Fruit fly (Drosophila melanogaster) whole organism, embryonic: Measurements from ENCODE around the gene CG31636.

Source experiments
- Atf3 ChIP-seq: fragments of 200-800 bp; sonication (Bioruptor generic); optimal IDR thresholded peaks from 3 replicates; lab custom pipeline; 2016; ENCODE audit warnings: missing biosample characterization, missing genetic modification characterization
- CG10274 ChIP-seq: fragments of 200-800 bp; sonication (Bioruptor generic); optimal IDR thresholded peaks from 3 replicates; lab custom pipeline; 2017; ENCODE audit warnings: missing biosample characterization, mild to moderate bottlenecking, missing genetic modification characterization
- CG11085 ChIP-seq: fragments of 200-800 bp; sonication (Bioruptor generic); IDR thresholded peaks from 2 replicates; pipeline ENCODE4 v1.3.6; 2022; ENCODE audit warnings: missing biosample characterization, missing genetic modification characterization
- CG12744 ChIP-seq: fragments of 200-800 bp; sonication (Bioruptor generic); optimal IDR thresholded peaks from 2 replicates; lab custom pipeline; 2016; ENCODE audit warnings: missing biosample characterization, missing genetic modification characterization
- CG12769 ChIP-seq: fragments of 200-800 bp; sonication (Bioruptor generic); optimal IDR thresholded peaks from 2 replicates; lab custom pipeline; 2019; ENCODE audit warnings: missing biosample characterization, mild to moderate bottlenecking, missing genetic modification characterization, moderate library complexity
- CG13296 ChIP-seq: fragments of 200-800 bp; sonication (Bioruptor generic); optimal IDR thresholded peaks from 3 replicates; lab custom pipeline; 2018; ENCODE audit warnings: missing biosample characterization, mild to moderate bottlenecking, missing genetic modification characterization
- CG14014 ChIP-seq: fragments of 200-800 bp; sonication (Bioruptor generic); IDR thresholded peaks from 2 replicates; pipeline ENCODE4 v1.3.6; 2022; ENCODE audit warnings: missing biosample characterization, missing genetic modification characterization
- CG1529 ChIP-seq: fragments of 200-800 bp; sonication (Bioruptor generic); optimal IDR thresholded peaks from 3 replicates; lab custom pipeline; 2018; ENCODE audit warnings: missing biosample characterization, missing genetic modification characterization
- CG15514 ChIP-seq: fragments of 200-800 bp; sonication (Bioruptor generic); optimal IDR thresholded peaks from 3 replicates; lab custom pipeline; 2017; ENCODE audit warnings: missing biosample characterization, missing genetic modification characterization, mild to moderate bottlenecking, moderate library complexity, missing genetic modification reagents
- CG17186 ChIP-seq: fragments of 200-800 bp; sonication (Bioruptor generic); optimal IDR thresholded peaks from 3 replicates; lab custom pipeline; 2017; ENCODE audit warnings: missing biosample characterization, missing genetic modification reagents, missing genetic modification characterization
- CG17802 ChIP-seq: fragments of 200-800 bp; sonication (Bioruptor generic); optimal IDR thresholded peaks from 2 replicates; lab custom pipeline; 2018; ENCODE audit warnings: missing biosample characterization, mild to moderate bottlenecking, missing genetic modification characterization, moderate library complexity
- CG2199 ChIP-seq: fragments of 200-800 bp; sonication (Bioruptor generic); IDR thresholded peaks from 3 replicates; pipeline ENCODE4 v1.3.6; 2022; ENCODE audit warnings: missing biosample characterization, missing genetic modification characterization
- CG3065 ChIP-seq: fragments of 200-800 bp; sonication (Bioruptor generic); optimal IDR thresholded peaks from 2 replicates; lab custom pipeline; 2016; ENCODE audit warnings: missing biosample characterization, missing genetic modification characterization
- CG33557 ChIP-seq: fragments of 200-800 bp; sonication (Bioruptor generic); optimal IDR thresholded peaks from 2 replicates; lab custom pipeline; 2019; ENCODE audit warnings: missing biosample characterization, mild to moderate bottlenecking, missing genetic modification characterization, moderate library complexity
- CG34422 ChIP-seq: fragments of 200-800 bp; sonication (Bioruptor generic); IDR thresholded peaks from 3 replicates; pipeline ENCODE4 v1.3.6; 2022; ENCODE audit warnings: missing biosample characterization, missing genetic modification characterization
- CG3726 ChIP-seq: fragments of 200-800 bp; sonication (Bioruptor generic); IDR thresholded peaks from 3 replicates; pipeline ENCODE4, ENCODE4 v1.3.6; 2022; ENCODE audit warnings: missing biosample characterization, missing genetic modification characterization
- CG4282 ChIP-seq: fragments of 200-800 bp; sonication (Bioruptor generic); optimal IDR thresholded peaks from 2 replicates; lab custom pipeline; 2016; ENCODE audit warnings: missing biosample characterization, missing genetic modification characterization
- CG4617 ChIP-seq: fragments of 200-800 bp; sonication (Bioruptor generic); optimal IDR thresholded peaks from 3 replicates; lab custom pipeline; 2016; ENCODE audit warnings: missing biosample characterization, missing genetic modification characterization, borderline replicate concordance
- CG7839 ChIP-seq: fragments of 200-800 bp; sonication (Bioruptor generic); optimal IDR thresholded peaks from 3 replicates; lab custom pipeline; 2018; ENCODE audit warnings: missing biosample characterization, mild to moderate bottlenecking, missing genetic modification characterization, moderate library complexity
- Dbx ChIP-seq: fragments of 200-800 bp; sonication (Bioruptor generic); IDR thresholded peaks from 3 replicates; pipeline ENCODE4 v1.3.6; 2022; ENCODE audit warnings: missing biosample characterization, missing genetic modification characterization
- Doc2 ChIP-seq: fragments of 200-800 bp; sonication (Bioruptor generic); IDR thresholded peaks from 2 replicates; pipeline ENCODE4 v1.3.6; 2022; ENCODE audit warnings: missing biosample characterization, missing genetic modification characterization
- Dp ChIP-seq: fragments of 200-800 bp; sonication (Bioruptor generic); optimal IDR thresholded peaks from 2 replicates; lab custom pipeline; 2018; ENCODE audit warnings: missing biosample characterization, mild to moderate bottlenecking, missing genetic modification characterization, moderate library complexity
- Ets97D ChIP-seq: fragments of 200-800 bp; sonication (Bioruptor generic); optimal IDR thresholded peaks from 3 replicates; lab custom pipeline; 2016; ENCODE audit warnings: missing biosample characterization, missing genetic modification characterization
- HmgZ ChIP-seq: fragments of 200-800 bp; sonication (Bioruptor generic); optimal IDR thresholded peaks from 2 replicates; lab custom pipeline; 2018; ENCODE audit warnings: missing biosample characterization, mild to moderate bottlenecking, missing genetic modification characterization
- Hmx ChIP-seq: fragments of 200-800 bp; sonication (Bioruptor generic); optimal IDR thresholded peaks from 2 replicates; lab custom pipeline; 2016; ENCODE audit warnings: missing biosample characterization, missing genetic modification characterization
- Hsf ChIP-seq: fragments of 200-800 bp; sonication (Bioruptor generic); optimal IDR thresholded peaks from 3 replicates; lab custom pipeline; 2016; ENCODE audit warnings: missing biosample characterization, missing genetic modification characterization
- Mrtf ChIP-seq: fragments of 200-800 bp; sonication (Bioruptor generic); IDR thresholded peaks from 3 replicates; pipeline ENCODE4 v1.3.6; 2022; ENCODE audit warnings: missing biosample characterization, missing genetic modification characterization
- Nf-YC ChIP-seq: fragments of 200-800 bp; optimal IDR thresholded peaks from 3 replicates; lab custom pipeline; 2019; ENCODE audit warnings: missing biosample characterization, mild to moderate bottlenecking, missing genetic modification characterization, moderate library complexity
- Optix ChIP-seq: fragments of 200-800 bp; sonication (Bioruptor generic); IDR thresholded peaks from 3 replicates; pipeline ENCODE4 v1.3.6; 2022; ENCODE audit warnings: missing biosample characterization, missing genetic modification characterization
- PHDP ChIP-seq: fragments of 200-800 bp; sonication (Bioruptor generic); optimal IDR thresholded peaks from 3 replicates; lab custom pipeline; 2018; ENCODE audit warnings: missing biosample characterization, mild to moderate bottlenecking, missing genetic modification characterization, moderate library complexity
- Spps ChIP-seq: fragments of 200-800 bp; sonication (Bioruptor generic); optimal IDR thresholded peaks from 2 replicates; lab custom pipeline; 2018; ENCODE audit warnings: missing biosample characterization, mild to moderate bottlenecking, missing genetic modification characterization
- Ssrp ChIP-seq: fragments of 200-800 bp; sonication (Bioruptor generic); optimal IDR thresholded peaks from 2 replicates; lab custom pipeline; 2018; ENCODE audit warnings: missing biosample characterization, mild to moderate bottlenecking, missing genetic modification characterization, moderate library complexity
- Tbp ChIP-seq: fragments of >200 bp; optimal IDR thresholded peaks from 2 replicates; lab custom pipeline; 2018; ENCODE audit warnings: missing biosample characterization, missing genetic modification characterization
- az2 ChIP-seq: fragments of 200-800 bp; sonication (Bioruptor generic); optimal IDR thresholded peaks from 3 replicates; lab custom pipeline; 2016; ENCODE audit warnings: missing biosample characterization, missing genetic modification characterization
- br ChIP-seq: fragments of >200 bp; optimal IDR thresholded peaks from 2 replicates; lab custom pipeline; 2017
- cas ChIP-seq: fragments of 200-800 bp; sonication (Bioruptor generic); IDR thresholded peaks from 2 replicates; pipeline ENCODE4 v1.3.6; 2022; ENCODE audit warnings: missing biosample characterization, missing genetic modification characterization
- cwo ChIP-seq: fragments of 200-800 bp; sonication (Bioruptor generic); optimal IDR thresholded peaks from 3 replicates; lab custom pipeline; 2017; ENCODE audit warnings: missing biosample characterization, missing genetic modification characterization, mild to moderate bottlenecking, moderate library complexity, missing genetic modification reagents
- dpn ChIP-seq, 2 experiments: fragments of 200-800 bp; sonication (Bioruptor generic); optimal IDR thresholded peaks; 3 replicates each; lab custom pipeline; 2016; ENCODE audit warnings: missing biosample characterization in 2 of 2, missing genetic modification characterization in 2 of 2
- ems ChIP-seq: fragments of 200-800 bp; sonication (Bioruptor generic); optimal IDR thresholded peaks from 3 replicates; lab custom pipeline; 2016; ENCODE audit warnings: missing biosample characterization, missing genetic modification characterization
- exex ChIP-seq: fragments of 200-800 bp; sonication (Bioruptor generic); optimal IDR thresholded peaks from 4 replicates; lab custom pipeline; 2018; ENCODE audit warnings: missing biosample characterization, mild to moderate bottlenecking, missing genetic modification characterization, moderate library complexity
- jigr1 ChIP-seq: fragments of 200-800 bp; sonication (Bioruptor generic); IDR thresholded peaks from 3 replicates; pipeline ENCODE4 v1.3.6; 2022; ENCODE audit warnings: missing biosample characterization, missing genetic modification characterization
- jing ChIP-seq: fragments of 200-800 bp; sonication (Bioruptor generic); optimal IDR thresholded peaks from 2 replicates; lab custom pipeline; 2018; ENCODE audit warnings: missing biosample characterization, mild to moderate bottlenecking, missing genetic modification characterization
- kah ChIP-seq: fragments of 200-800 bp; sonication (Bioruptor generic); optimal IDR thresholded peaks from 2 replicates; lab custom pipeline; 2018; ENCODE audit warnings: missing biosample characterization, mild to moderate bottlenecking, missing genetic modification characterization
- ken ChIP-seq: fragments of 200-800 bp; sonication (Bioruptor generic); IDR thresholded peaks from 3 replicates; pipeline ENCODE4 v1.3.6; 2022; ENCODE audit warnings: missing biosample characterization, missing genetic modification characterization
- kni ChIP-seq: fragments of 200-800 bp; sonication (Bioruptor generic); optimal IDR thresholded peaks from 3 replicates; lab custom pipeline; 2017; ENCODE audit warnings: mild to moderate bottlenecking, missing biosample characterization, missing genetic modification reagents, missing genetic modification characterization
- mld ChIP-seq: fragments of 200-800 bp; sonication (Bioruptor generic); IDR thresholded peaks from 3 replicates; pipeline ENCODE4 v1.3.6; 2022; ENCODE audit warnings: missing biosample characterization, missing genetic modification characterization; ENCODE audit not compliant: partially characterized antibody
- org-1 ChIP-seq: fragments of 200-800 bp; sonication (Bioruptor generic); optimal IDR thresholded peaks from 2 replicates; lab custom pipeline; 2017; ENCODE audit warnings: missing biosample characterization, missing genetic modification characterization
- rib ChIP-seq: fragments of 200-800 bp; sonication (Bioruptor generic); IDR thresholded peaks from 2 replicates; pipeline ENCODE4 v1.3.6; 2022; ENCODE audit warnings: missing biosample characterization, missing genetic modification characterization
- run ChIP-seq: fragments of 200-800 bp; sonication (Bioruptor generic); optimal IDR thresholded peaks from 3 replicates; lab custom pipeline; 2018; ENCODE audit warnings: missing biosample characterization, mild to moderate bottlenecking, missing genetic modification characterization
- shn ChIP-seq: fragments of 200-800 bp; sonication (Bioruptor generic); optimal IDR thresholded peaks from 3 replicates; lab custom pipeline; 2016; ENCODE audit warnings: missing biosample characterization, missing genetic modification characterization
- vvl ChIP-seq: fragments of 200-800 bp; sonication (Bioruptor generic); IDR thresholded peaks from 2 replicates; pipeline ENCODE4 v1.3.6; 2022; ENCODE audit warnings: missing biosample characterization, missing genetic modification characterization
- zfh2 ChIP-seq: fragments of 200-800 bp; sonication (Bioruptor generic); optimal IDR thresholded peaks from 2 replicates; lab custom pipeline; 2016; ENCODE audit warnings: missing biosample characterization, missing genetic modification characterization

CG31636 gene

DNA sequence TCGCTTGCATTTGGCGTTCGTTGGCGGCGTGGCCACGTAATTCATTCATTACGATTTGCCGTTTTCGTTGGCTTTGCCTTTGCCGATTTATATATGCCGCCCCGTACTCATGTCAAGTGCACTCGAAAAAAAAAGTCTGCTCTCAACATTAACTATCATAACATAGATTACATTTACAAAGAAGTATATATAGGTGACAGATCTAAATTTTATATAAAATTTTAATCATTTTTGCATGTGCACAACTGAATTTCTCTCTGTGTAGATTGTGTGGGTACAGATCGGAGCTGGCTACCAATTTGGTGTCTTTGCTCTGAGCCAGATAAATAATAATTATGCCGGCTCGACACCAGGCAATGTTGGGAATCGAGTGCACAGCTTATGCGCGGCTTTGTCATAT, 40.4 kb upstream of the CG31636 start (continued):
- peak; percentile 27 for TF ChIP-seq Hsf (GFP tag; lab: Kevin White, UChicago)
- no peak for TF ChIP-seq Tbp (GFP tag; lab: Kevin White, UChicago)
- TF ChIP-seq CG3726 = no peak
- no peak for TF ChIP-seq cas
- TF ChIP-seq Spps (tag; lab: Kevin White, UChicago) = no peak
- TF ChIP-seq vvl (GFP tag; lab: Robert Waterston, UW) = peak; percentile 81
- no peak for TF ChIP-seq CG15514 (GFP tag; lab: Kevin White, UChicago)
- TF ChIP-seq ken (GFP tag; lab: Robert Waterston, UW) = peak; percentile 33; the same call in 1 of the 3 replicates
- no peak for TF ChIP-seq CG3065 (GFP tag; lab: Kevin White, UChicago)
- no peak for TF ChIP-seq CG1529 (GFP tag; lab: Kevin White, UChicago)
- no peak for TF ChIP-seq Dbx
- TF ChIP-seq Hmx (GFP tag; lab: Kevin White, UChicago) = no peak
- TF ChIP-seq CG17802 (tag; lab: Kevin White, UChicago) = no peak
- no peak for TF ChIP-seq Nf-YC
- peak; percentile 75; the same call in 1 of the 3 replicates for TF ChIP-seq CG34422 (GFP tag; lab: Robert Waterston, UW)
- TF ChIP-seq HmgZ (tag; lab: Kevin White, UChicago) = no peak
- no peak for TF ChIP-seq CG2199 (GFP tag; lab: Robert Waterston, UW)
- TF ChIP-seq jigr1 (GFP tag; lab: Robert Waterston, UW) = peak; percentile 32; the same call in 1 of the 3 replicates
- no peak for TF ChIP-seq mld
- TF ChIP-seq CG4282 (GFP tag; lab: Kevin White, UChicago) = no peak
- TF ChIP-seq CG7839 (tag; lab: Kevin White, UChicago) = peak; percentile 58
- TF ChIP-seq kni (GFP tag; lab: Kevin White, UChicago) = no peak
- TF ChIP-seq shn = no peak
- no peak for TF ChIP-seq Doc2
- TF ChIP-seq jing (GFP tag; lab: Kevin White, UChicago) = peak; percentile 3
- TF ChIP-seq rib (GFP tag; lab: Robert Waterston, UW) = no peak
- no peak for TF ChIP-seq cwo (GFP tag; lab: Kevin White, UChicago)
- no peak for TF ChIP-seq Dp (GFP tag; lab: Kevin White, UChicago)
- TF ChIP-seq Ets97D (GFP tag; lab: Kevin White, UChicago) = no peak
- TF ChIP-seq CG4617 (GFP tag; lab: Kevin White, UChicago) = no peak
- peak; percentile 38 for TF ChIP-seq az2 (GFP tag; lab: Kevin White, UChicago)
- peak; percentile 6 for TF ChIP-seq Atf3 (GFP tag; lab: Kevin White, UChicago)
- TF ChIP-seq exex = no peak
- TF ChIP-seq Optix (GFP tag; lab: Robert Waterston, UW) = no peak
- TF ChIP-seq br (lab: Kevin White, UChicago) = no peak
- peak; percentile 62; the same call in 1 of the 3 replicates for TF ChIP-seq Mrtf (GFP tag; lab: Robert Waterston, UW)
- no peak for TF ChIP-seq CG33557 (GFP tag; lab: Kevin White, UChicago)
- no peak for TF ChIP-seq kah (GFP tag; lab: Kevin White, UChicago)
- TF ChIP-seq zfh2 (GFP tag; lab: Kevin White, UChicago) = peak; percentile 1
- TF ChIP-seq PHDP (tag; lab: Kevin White, UChicago) = peak; percentile 29
- TF ChIP-seq CG10274 = no peak
- peak; percentile 58 for TF ChIP-seq CG12769 (tag; lab: Kevin White, UChicago)
- TF ChIP-seq Ssrp = peak; percentile 42
- TF ChIP-seq CG12744 = no peak
- TF ChIP-seq org-1 (GFP tag; lab: Kevin White, UChicago) = no peak
- TF ChIP-seq CG13296 (GFP tag; lab: Kevin White, UChicago) = no peak
- peak in 1 of 2 experiments; percentile 59 for TF ChIP-seq dpn (GFP tag; optimal IDR thresholded peaks at IDR 0.05; lab: Kevin White, UChicago)
- TF ChIP-seq CG17186 = no peak
- TF ChIP-seq run (tag; lab: Kevin White, UChicago) = no peak
- peak; percentile 58; the same call in 1 of the 2 replicates for TF ChIP-seq CG14014
- no peak for TF ChIP-seq ems
- 0 out of 2 replicates have a peak, but pooled peaks have one; percentile 18 for TF ChIP-seq CG11085 (GFP tag; lab: Robert Waterston, UW)
